Worm (Caenorhabditis elegans): ENCODE data around the gene rbm-26.

DNA sequence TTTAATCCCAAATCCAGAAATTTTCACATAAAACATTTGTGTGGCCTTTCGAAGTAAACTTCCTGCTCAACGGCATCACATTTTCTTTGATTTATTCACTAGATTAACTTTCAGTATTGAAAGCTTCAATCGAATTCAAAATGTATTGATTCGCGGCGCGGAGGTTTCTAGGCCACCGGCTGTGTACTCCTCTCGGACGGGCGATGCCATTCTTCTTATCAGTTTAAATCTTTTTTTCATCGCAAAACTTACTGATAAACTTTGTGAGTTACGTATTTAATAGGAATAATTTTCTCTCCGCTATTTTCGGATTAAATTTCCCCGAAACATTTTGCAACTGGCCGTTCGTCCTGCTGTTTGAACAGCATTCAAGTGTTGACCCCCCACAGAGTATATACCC is 10.5 kb downstream of the rbm-26 start:
- TF ChIP-seq elt-3 (tag; optimal IDR thresholded peaks at IDR 0.05) (no peak), zag-1 (tag; optimal IDR thresholded peaks at IDR 0.05) (no peak), aly-2 (tag; optimal IDR thresholded peaks at IDR 0.05) (no peak), nhr-43 (tag; optimal IDR thresholded peaks at IDR 0.05; ENCODE audit: poor library complexity, severe bottlenecking) (peak; percentile 90), pqm-1 (tag; optimal IDR thresholded peaks at IDR 0.05) (peak; percentile 87)

Data from whole organism, L3 larva.